Fruit fly (Drosophila melanogaster) whole organism, prepupa: ENCODE data around the gene CG8927.

Source experiments
- Blimp-1 ChIP-seq: fragments of 200-800 bp; sonication (Bioruptor generic); optimal IDR thresholded peaks from 3 replicates; lab custom pipeline; 2017; ENCODE audit warnings: missing biosample characterization, missing genetic modification characterization, mild to moderate bottlenecking, moderate library complexity, missing genetic modification reagents
- CG10631 ChIP-seq: fragments of 200-800 bp; sonication (Bioruptor generic); optimal IDR thresholded peaks from 2 replicates; lab custom pipeline; 2016; ENCODE audit warnings: missing biosample characterization, missing genetic modification characterization
- CG10669 ChIP-seq: fragments of 200-800 bp; sonication (Bioruptor generic); optimal IDR thresholded peaks from 3 replicates; lab custom pipeline; 2018; ENCODE audit warnings: missing biosample characterization, mild to moderate bottlenecking, missing genetic modification characterization, moderate library complexity
- CG11294 ChIP-seq: fragments of 200-800 bp; sonication (Bioruptor generic); IDR thresholded peaks from 2 replicates; pipeline ENCODE4 v1.3.6; 2022; ENCODE audit warnings: missing biosample characterization, missing genetic modification characterization
- CG11902 ChIP-seq: fragments of 200-800 bp; sonication (Bioruptor generic); optimal IDR thresholded peaks from 3 replicates; lab custom pipeline; 2016; ENCODE audit warnings: missing biosample characterization, missing genetic modification characterization
- CG15336 ChIP-seq: fragments of 200-800 bp; sonication (Bioruptor generic); IDR thresholded peaks from 2 replicates; pipeline ENCODE4 v1.3.6; 2022; ENCODE audit warnings: missing biosample characterization, missing genetic modification characterization
- CG1621 ChIP-seq: fragments of 200-800 bp; sonication (Bioruptor generic); optimal IDR thresholded peaks from 3 replicates; lab custom pipeline; 2018; ENCODE audit warnings: missing biosample characterization, mild to moderate bottlenecking, missing genetic modification characterization
- CG16779 ChIP-seq: fragments of 200-800 bp; sonication (Bioruptor generic); optimal IDR thresholded peaks from 3 replicates; lab custom pipeline; 2017; ENCODE audit warnings: missing biosample characterization, mild to moderate bottlenecking, missing genetic modification characterization
- CG3032 ChIP-seq: fragments of 200-800 bp; optimal IDR thresholded peaks from 2 replicates; lab custom pipeline; 2019; ENCODE audit warnings: missing biosample characterization, mild to moderate bottlenecking, missing genetic modification characterization, moderate library complexity
- CG31627 ChIP-seq: fragments of 200-800 bp; sonication (Bioruptor generic); optimal IDR thresholded peaks from 3 replicates; lab custom pipeline; 2016; ENCODE audit warnings: missing biosample characterization, missing genetic modification characterization
- CG34406 ChIP-seq: fragments of 200-800 bp; sonication (Bioruptor generic); optimal IDR thresholded peaks from 3 replicates; lab custom pipeline; 2016; ENCODE audit warnings: missing biosample characterization, missing genetic modification characterization
- CG3919 ChIP-seq: fragments of 200-800 bp; sonication (Bioruptor generic); optimal IDR thresholded peaks from 3 replicates; lab custom pipeline; 2016; ENCODE audit warnings: missing biosample characterization, missing genetic modification characterization
- CG4318 ChIP-seq: fragments of 200-800 bp; sonication (Bioruptor generic); optimal IDR thresholded peaks from 3 replicates; lab custom pipeline; 2017; ENCODE audit warnings: missing biosample characterization, mild to moderate bottlenecking, missing genetic modification characterization
- CG6163 ChIP-seq: fragments of 200-800 bp; sonication (Bioruptor generic); IDR thresholded peaks from 3 replicates; pipeline ENCODE4 v1.3.6; 2022; ENCODE audit warnings: missing biosample characterization, missing genetic modification characterization
- CG6276 ChIP-seq: fragments of 200-800 bp; sonication (Bioruptor generic); optimal IDR thresholded peaks from 2 replicates; lab custom pipeline; 2017; ENCODE audit warnings: missing biosample characterization, mild to moderate bottlenecking, missing genetic modification characterization
- CG6854 ChIP-seq: fragments of 200-800 bp; sonication (Bioruptor generic); optimal IDR thresholded peaks from 2 replicates; lab custom pipeline; 2017; ENCODE audit warnings: missing biosample characterization, mild to moderate bottlenecking, missing genetic modification characterization
- CG8119 ChIP-seq: fragments of 200-800 bp; sonication (Bioruptor generic); IDR thresholded peaks from 3 replicates; pipeline ENCODE4 v1.3.6; 2022; ENCODE audit warnings: missing biosample characterization, missing genetic modification characterization
- CG8319 ChIP-seq: fragments of 200-800 bp; sonication (Bioruptor generic); optimal IDR thresholded peaks from 3 replicates; lab custom pipeline; 2016; ENCODE audit warnings: missing biosample characterization, missing genetic modification characterization
- CG8632 ChIP-seq: fragments of 200-800 bp; sonication (Bioruptor generic); optimal IDR thresholded peaks from 3 replicates; lab custom pipeline; 2016; ENCODE audit warnings: missing biosample characterization, missing genetic modification characterization
- CG9139 ChIP-seq: fragments of 200-800 bp; sonication (Bioruptor generic); optimal IDR thresholded peaks from 3 replicates; lab custom pipeline; 2017; ENCODE audit warnings: missing biosample characterization, mild to moderate bottlenecking, missing genetic modification characterization
- Eip75B ChIP-seq: fragments of 200-800 bp; sonication (Bioruptor generic); optimal IDR thresholded peaks from 3 replicates; lab custom pipeline; 2016; ENCODE audit warnings: missing biosample characterization, missing genetic modification characterization
- Eip78C ChIP-seq: fragments of 200-800 bp; sonication (Bioruptor generic); peaks from one replicate; lab custom pipeline; 2016; ENCODE audit warnings: missing biosample characterization, missing genetic modification characterization
- Eip93F ChIP-seq: fragments of 200-800 bp; sonication (Bioruptor generic); optimal IDR thresholded peaks from 2 replicates; lab custom pipeline; 2016; ENCODE audit warnings: missing biosample characterization, mild to moderate bottlenecking, missing genetic modification characterization
- Ets21C ChIP-seq: fragments of 200-800 bp; sonication (Bioruptor generic); optimal IDR thresholded peaks from 3 replicates; lab custom pipeline; 2016; ENCODE audit warnings: missing biosample characterization, missing genetic modification characterization
- Ets96B ChIP-seq: fragments of 200-800 bp; optimal IDR thresholded peaks from 2 replicates; lab custom pipeline; 2019; ENCODE audit warnings: missing biosample characterization, mild to moderate bottlenecking, missing genetic modification characterization, moderate library complexity
- Gug ChIP-seq: fragments of 200-800 bp; sonication (Bioruptor generic); IDR thresholded peaks from 2 replicates; pipeline ENCODE4 v1.3.6; 2022; ENCODE audit warnings: missing biosample characterization, missing genetic modification characterization
- Hr38 ChIP-seq: sonication (Bioruptor generic); optimal IDR thresholded peaks from 2 replicates; lab custom pipeline; 2016; ENCODE audit warnings: missing biosample characterization, missing genetic modification characterization
- Hr39 ChIP-seq: fragments of 200-800 bp; sonication (Bioruptor generic); optimal IDR thresholded peaks from 2 replicates; lab custom pipeline; 2016; ENCODE audit warnings: missing biosample characterization, missing genetic modification characterization
- Hr4 ChIP-seq: fragments of 200-800 bp; sonication (Bioruptor generic); optimal IDR thresholded peaks from 3 replicates; lab custom pipeline; 2016; ENCODE audit warnings: missing biosample characterization, missing genetic modification characterization
- Lpt ChIP-seq: fragments of 200-800 bp; sonication (Bioruptor generic); optimal IDR thresholded peaks from 3 replicates; lab custom pipeline; 2016; ENCODE audit warnings: missing biosample characterization, missing genetic modification characterization
- Met ChIP-seq: fragments of 200-800 bp; sonication (Bioruptor generic); optimal IDR thresholded peaks from 3 replicates; lab custom pipeline; 2016; ENCODE audit warnings: missing biosample characterization, missing genetic modification characterization
- OdsH ChIP-seq: fragments of 200-800 bp; sonication (Bioruptor generic); optimal IDR thresholded peaks from 3 replicates; lab custom pipeline; 2016; ENCODE audit warnings: missing biosample characterization, missing genetic modification characterization
- Sox15 ChIP-seq: fragments of 200-800 bp; sonication (Bioruptor generic); optimal IDR thresholded peaks from 3 replicates; lab custom pipeline; 2016; ENCODE audit warnings: missing biosample characterization, missing genetic modification characterization
- achi ChIP-seq: fragments of 200-800 bp; sonication (Bioruptor generic); optimal IDR thresholded peaks from 3 replicates; lab custom pipeline; 2016; ENCODE audit warnings: missing biosample characterization, missing genetic modification characterization
- acj6 ChIP-seq: fragments of 200-800 bp; sonication (Bioruptor generic); optimal IDR thresholded peaks from 3 replicates; lab custom pipeline; 2016; ENCODE audit warnings: missing biosample characterization, missing genetic modification characterization
- cyc ChIP-seq: fragments of 200-800 bp; sonication (Bioruptor generic); optimal IDR thresholded peaks from 3 replicates; lab custom pipeline; 2016; ENCODE audit warnings: missing biosample characterization, missing genetic modification characterization
- dac ChIP-seq: fragments of 200-800 bp; sonication (Bioruptor generic); optimal IDR thresholded peaks from 2 replicates; lab custom pipeline; 2017; ENCODE audit warnings: missing biosample characterization, mild to moderate bottlenecking, missing genetic modification characterization
- dsx ChIP-seq: fragments of 200-800 bp; optimal IDR thresholded peaks from 3 replicates; lab custom pipeline; 2019; ENCODE audit warnings: missing biosample characterization, mild to moderate bottlenecking, missing genetic modification characterization, moderate library complexity; ENCODE audit not compliant: poor library complexity, severe bottlenecking
- eg ChIP-seq: fragments of 200-800 bp; sonication (Bioruptor generic); IDR thresholded peaks from 3 replicates; pipeline ENCODE4 v1.3.6; 2022; ENCODE audit warnings: missing biosample characterization, missing genetic modification characterization
- fd59A ChIP-seq: fragments of 200-800 bp; sonication (Bioruptor generic); optimal IDR thresholded peaks from 2 replicates; lab custom pipeline; 2017; ENCODE audit warnings: missing biosample characterization, mild to moderate bottlenecking, missing genetic modification characterization, missing genetic modification reagents
- fd85E ChIP-seq: fragments of 200-800 bp; sonication (Bioruptor generic); optimal IDR thresholded peaks from 3 replicates; lab custom pipeline; 2016; ENCODE audit warnings: missing biosample characterization, missing genetic modification characterization
- fkh ChIP-seq: fragments of 200-800 bp; sonication (Bioruptor generic); optimal IDR thresholded peaks from 3 replicates; lab custom pipeline; 2017; ENCODE audit warnings: missing biosample characterization, mild to moderate bottlenecking, missing genetic modification characterization, moderate library complexity
- lz ChIP-seq: fragments of 200-800 bp; sonication (Bioruptor generic); optimal IDR thresholded peaks from 3 replicates; lab custom pipeline; 2016; ENCODE audit warnings: missing biosample characterization, missing genetic modification characterization
- net ChIP-seq: fragments of 200-800 bp; sonication (Bioruptor generic); optimal IDR thresholded peaks from 3 replicates; lab custom pipeline; 2016; ENCODE audit warnings: missing biosample characterization, missing genetic modification characterization
- pdm3 ChIP-seq: fragments of 200-800 bp; sonication (Bioruptor generic); optimal IDR thresholded peaks from 3 replicates; lab custom pipeline; 2016; ENCODE audit warnings: missing biosample characterization, missing genetic modification characterization
- salr ChIP-seq, 2 experiments: fragments of 200-800 bp; sonication (Bioruptor generic); optimal IDR thresholded peaks; 3 replicates each; lab custom pipeline; 2016 to 2018; ENCODE audit warnings: missing biosample characterization in 2 of 2, missing genetic modification characterization in 2 of 2, mild to moderate bottlenecking in 1 of 2
- spab ChIP-seq: fragments of 200-800 bp; sonication (Bioruptor generic); optimal IDR thresholded peaks from 2 replicates; lab custom pipeline; 2017; ENCODE audit warnings: missing biosample characterization, mild to moderate bottlenecking, missing genetic modification characterization, missing genetic modification reagents
- ss ChIP-seq, 2 experiments: fragments of 200-800 bp; sonication (Bioruptor generic); optimal IDR thresholded peaks; 2 replicates in 1 of 2; 3 replicates in 1 of 2; lab custom pipeline; 2017 to 2018; ENCODE audit warnings: mild to moderate bottlenecking in 2 of 2, missing biosample characterization in 2 of 2, missing genetic modification characterization in 2 of 2, moderate library complexity in 1 of 2
- svp ChIP-seq: fragments of 200-800 bp; sonication (Bioruptor generic); peaks from one replicate; lab custom pipeline; 2016; ENCODE audit warnings: missing biosample characterization, missing genetic modification characterization
- topi ChIP-seq: fragments of 200-800 bp; sonication (Bioruptor generic); optimal IDR thresholded peaks from 3 replicates; lab custom pipeline; 2016; ENCODE audit warnings: missing biosample characterization, missing genetic modification characterization
- vri ChIP-seq: fragments of 200-800 bp; sonication (Bioruptor generic); optimal IDR thresholded peaks from 3 replicates; lab custom pipeline; 2016; ENCODE audit warnings: missing biosample characterization, mild to moderate bottlenecking, missing genetic modification characterization

Gene CG8927

dm6 chr3R:16214474-16215318, 33.9 kb downstream of the CG8927 start:
- peak; percentile 31 for TF ChIP-seq CG10631 (GFP tag; lab: Kevin White, UChicago)
- TF ChIP-seq CG16779 (tag; lab: Kevin White, UChicago): no peak
- peak; percentile 31 for TF ChIP-seq Hr4 (GFP tag; lab: Kevin White, UChicago)
- no peak for TF ChIP-seq Eip93F (GFP tag; lab: Kevin White, UChicago)
- no peak for TF ChIP-seq Blimp-1 (GFP tag; lab: Kevin White, UChicago)
- no peak for TF ChIP-seq CG11294 (GFP tag; lab: Robert Waterston, UW)
- TF ChIP-seq spab (GFP tag; lab: Kevin White, UChicago): peak; percentile 21
- TF ChIP-seq svp (GFP tag; lab: Kevin White, UChicago): peak; percentile 73
- peak; percentile 17 for TF ChIP-seq cyc (GFP tag; lab: Kevin White, UChicago)
- no peak; the same call in 2 of the 3 replicates for TF ChIP-seq CG6163
- no peak for TF ChIP-seq Lpt (GFP tag; lab: Kevin White, UChicago)
- peak; percentile 19 for TF ChIP-seq CG6276
- peak; percentile 31 for TF ChIP-seq topi (GFP tag; lab: Kevin White, UChicago)
- peak; percentile 2 for TF ChIP-seq CG31627 (GFP tag; lab: Kevin White, UChicago)
- TF ChIP-seq Met (GFP tag; lab: Kevin White, UChicago): peak; percentile 24
- TF ChIP-seq CG34406 (GFP tag; lab: Kevin White, UChicago): no peak
- peak; percentile 24 for TF ChIP-seq pdm3 (GFP tag; lab: Kevin White, UChicago)
- no peak for TF ChIP-seq Eip75B (GFP tag; lab: Kevin White, UChicago)
- no peak for TF ChIP-seq achi
- no peak for TF ChIP-seq CG11902 (GFP tag; lab: Kevin White, UChicago)
- no peak for TF ChIP-seq fd59A (GFP tag; lab: Kevin White, UChicago)
- peak; percentile 1 for TF ChIP-seq CG3919 (GFP tag; lab: Kevin White, UChicago)
- TF ChIP-seq Sox15 (GFP tag; lab: Kevin White, UChicago): no peak
- TF ChIP-seq lz (GFP tag; lab: Kevin White, UChicago): peak; percentile 15
- peak in 1 of 2 experiments; percentile 41 for TF ChIP-seq salr (GFP tag; optimal IDR thresholded peaks at IDR 0.05; lab: Kevin White, UChicago)
- peak; percentile 83 for TF ChIP-seq Eip78C (GFP tag; lab: Kevin White, UChicago)
- no peak for TF ChIP-seq eg (GFP tag; lab: Robert Waterston, UW)
- peak; percentile 24 for TF ChIP-seq Hr39 (GFP tag; lab: Kevin White, UChicago)
- TF ChIP-seq OdsH (GFP tag; lab: Kevin White, UChicago): peak; percentile 47
- TF ChIP-seq dsx: no peak
- TF ChIP-seq acj6 (GFP tag; lab: Kevin White, UChicago): no peak
- peak; percentile 32 for TF ChIP-seq CG4318 (GFP tag; lab: Kevin White, UChicago)
- no peak for TF ChIP-seq ss (GFP tag; optimal IDR thresholded peaks at IDR 0.05; lab: Kevin White, UChicago)
- TF ChIP-seq vri (GFP tag; lab: Kevin White, UChicago): no peak
- peak; percentile 36 for TF ChIP-seq CG3032 (tag; lab: Kevin White, UChicago)
- TF ChIP-seq CG6854 (GFP tag; lab: Kevin White, UChicago): no peak
- no peak for TF ChIP-seq fd85E (GFP tag; lab: Kevin White, UChicago)
- TF ChIP-seq Ets21C: no peak
- TF ChIP-seq net (GFP tag; lab: Kevin White, UChicago): peak; percentile 21
- no peak for TF ChIP-seq fkh
- TF ChIP-seq CG8119 (GFP tag; lab: Robert Waterston, UW): no peak
- no peak for TF ChIP-seq dac (GFP tag; lab: Kevin White, UChicago)
- peak; percentile 27 for TF ChIP-seq Ets96B (tag; lab: Kevin White, UChicago)
- no peak for TF ChIP-seq CG8319 (GFP tag; lab: Kevin White, UChicago)
- no peak for TF ChIP-seq CG15336 (GFP tag; lab: Robert Waterston, UW)
- no peak for TF ChIP-seq Hr38
- no peak for TF ChIP-seq CG8632
- no peak for TF ChIP-seq CG9139 (GFP tag; lab: Kevin White, UChicago)
- TF ChIP-seq Gug (GFP tag; lab: Robert Waterston, UW): no peak
- peak; percentile 23 for TF ChIP-seq CG10669 (GFP tag; lab: Kevin White, UChicago)
- no peak for TF ChIP-seq CG1621
